Fruit fly (Drosophila melanogaster): ENCODE data around the gene CG15601.
A peak's percentile ranks its signal among the peaks of the same experiment; 100 is the strongest.

The CG15601 gene

DNA sequence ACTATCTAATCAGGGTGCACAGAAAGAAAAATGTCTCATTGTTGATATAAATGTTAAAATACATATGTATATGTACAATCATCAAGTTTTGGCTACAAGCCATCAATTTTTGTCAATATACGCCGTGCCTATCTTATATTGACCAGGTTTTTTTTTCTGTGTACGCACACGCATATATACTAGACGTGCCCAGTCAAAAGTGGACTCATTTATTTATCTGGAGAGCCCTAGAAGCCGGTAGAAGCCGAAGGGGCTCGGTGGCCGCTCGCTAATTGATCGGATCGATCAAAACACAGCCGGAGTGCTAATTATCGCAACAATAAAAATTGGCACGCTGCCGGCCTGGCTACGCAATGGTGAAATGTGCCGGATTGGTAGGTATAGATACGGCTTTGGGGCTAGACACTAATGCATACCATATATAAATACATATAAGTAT lies 29.9 kb downstream of the CG15601 start (continued):
- TF ChIP-seq CG12155 (GFP tag; optimal IDR thresholded peaks at IDR 0.05): peak; percentile 41
- no peak for TF ChIP-seq Dfd (GFP tag; optimal IDR thresholded peaks at IDR 0.05)
- no peak for TF ChIP-seq Hr78 (GFP tag; optimal IDR thresholded peaks at IDR 0.05)
- peak; percentile 87 for TF ChIP-seq CG12769 (tag; optimal IDR thresholded peaks at IDR 0.05)
- peak; percentile 56 for TF ChIP-seq CG1603 (tag; optimal IDR thresholded peaks at IDR 0.05)
- peak; percentile 68 for TF ChIP-seq Xrp1 (GFP tag; IDR thresholded peaks at IDR 0.05)
- TF ChIP-seq zf30C (GFP tag; optimal IDR thresholded peaks at IDR 0.05): peak; percentile 90
- no peak for TF ChIP-seq CG18476 (GFP tag; optimal IDR thresholded peaks at IDR 0.05)
- peak; percentile 59; the same call in 1 of the 3 replicates for TF ChIP-seq CG2889 (GFP tag; IDR thresholded peaks at IDR 0.05)
- TF ChIP-seq HmgD (GFP tag; optimal IDR thresholded peaks at IDR 0.05): no peak
- TF ChIP-seq CG1832 (GFP tag; optimal IDR thresholded peaks at IDR 0.05): no peak
- TF ChIP-seq CG3847 (GFP tag; IDR thresholded peaks at IDR 0.05): peak; percentile 78
- peak; percentile 46; the same call in 1 of the 3 replicates for TF ChIP-seq ken (GFP tag; IDR thresholded peaks at IDR 0.05)
- TF ChIP-seq CG10959 (GFP tag; IDR thresholded peaks at IDR 0.05): peak; percentile 46; the same call in 1 of the 2 replicates
- TF ChIP-seq luna (GFP tag; optimal IDR thresholded peaks at IDR 0.05): no peak
- peak; percentile 87 for TF ChIP-seq Fer3 (tag; optimal IDR thresholded peaks at IDR 0.05)
- no peak for TF ChIP-seq Doc2 (GFP tag; IDR thresholded peaks at IDR 0.05)
- peak; percentile 67 for TF ChIP-seq Hsf (GFP tag; optimal IDR thresholded peaks at IDR 0.05)
- 0 out of 3 replicates have a peak, but pooled peaks have one; percentile 16 for TF ChIP-seq Optix (GFP tag; IDR thresholded peaks at IDR 0.05)
- TF ChIP-seq sens-2 (GFP tag; IDR thresholded peaks at IDR 0.05): peak; percentile 40; the same call in 1 of the 2 replicates
- TF ChIP-seq NfI (GFP tag; optimal IDR thresholded peaks at IDR 0.05): peak; percentile 74
- TF ChIP-seq CG14050 (GFP tag; IDR thresholded peaks at IDR 0.05): peak; percentile 35; the same call in 1 of the 3 replicates
- peak; percentile 70 for TF ChIP-seq CG17328 (GFP tag; IDR thresholded peaks at IDR 0.05)
- TF ChIP-seq Hr39 (optimal IDR thresholded peaks at IDR 0.05): no peak
- TF ChIP-seq CG18262 (tag; optimal IDR thresholded peaks at IDR 0.05): peak; percentile 53
- TF ChIP-seq br (optimal IDR thresholded peaks at IDR 0.05): no peak
- TF ChIP-seq Abd-B (GFP tag; optimal IDR thresholded peaks at IDR 0.05): peak; percentile 12
- TF ChIP-seq tx (GFP tag; optimal IDR thresholded peaks at IDR 0.05): peak; percentile 32
- TF ChIP-seq CG11247 (GFP tag; IDR thresholded peaks at IDR 0.05): peak; percentile 64
- TF ChIP-seq sob (GFP tag; IDR thresholded peaks at IDR 0.05): peak; percentile 87
- TF ChIP-seq NK7.1 (GFP tag; optimal IDR thresholded peaks at IDR 0.05): peak; percentile 47
- peak; percentile 49 for TF ChIP-seq tin (GFP tag; optimal IDR thresholded peaks at IDR 0.05)
- TF ChIP-seq Oaz (GFP tag; IDR thresholded peaks at IDR 0.05): peak; percentile 58
- peak; percentile 55 for TF ChIP-seq ttk (GFP tag; IDR thresholded peaks at IDR 0.05)
- peak; percentile 80 for TF ChIP-seq HHEX (GFP tag; optimal IDR thresholded peaks at IDR 0.05)
- peak; percentile 60 for TF ChIP-seq CG14667 (GFP tag; IDR thresholded peaks at IDR 0.05)
- peak; percentile 66 for TF ChIP-seq D19B (GFP tag; optimal IDR thresholded peaks at IDR 0.05)
- peak; percentile 21 for TF ChIP-seq CG4820 (GFP tag; optimal IDR thresholded peaks at IDR 0.05)
- TF ChIP-seq org-1 (GFP tag; optimal IDR thresholded peaks at IDR 0.05): peak; percentile 53
- peak; percentile 77 for TF ChIP-seq Deaf1 (tag; optimal IDR thresholded peaks at IDR 0.05)
- TF ChIP-seq CG10209 (GFP tag; optimal IDR thresholded peaks at IDR 0.05): peak; percentile 70
- TF ChIP-seq Elba2 (GFP tag; optimal IDR thresholded peaks at IDR 0.05): no peak
- peak; percentile 64 for TF ChIP-seq CG11696 (GFP tag; IDR thresholded peaks at IDR 0.05)
- TF ChIP-seq vnd (GFP tag; IDR thresholded peaks at IDR 0.05; ENCODE audit: partially characterized antibody): no peak
- TF ChIP-seq CG9817 (tag; optimal IDR thresholded peaks at IDR 0.05): peak; percentile 69
- TF ChIP-seq CG15696 (tag; optimal IDR thresholded peaks at IDR 0.05): no peak
- peak; percentile 67 for TF ChIP-seq CG12071 (GFP tag; optimal IDR thresholded peaks at IDR 0.05)
- no peak for TF ChIP-seq CG4360 (GFP tag; IDR thresholded peaks at IDR 0.05)
- TF ChIP-seq hb (GFP tag; IDR thresholded peaks at IDR 0.05; ENCODE audit: partially characterized antibody): no peak
- TF ChIP-seq CG14860 (GFP tag; IDR thresholded peaks at IDR 0.05; ENCODE audit: partially characterized antibody): no peak
- TF ChIP-seq da (GFP tag; optimal IDR thresholded peaks at IDR 0.05): no peak
- no peak for TF ChIP-seq peb (GFP tag; IDR thresholded peaks at IDR 0.05)

Measured in whole organism, embryonic.